Fruit fly (Drosophila melanogaster) whole organism, embryonic: ENCODE results near the gene NdufA3.
A peak's percentile ranks its signal among the peaks of the same experiment; 100 is the strongest.

ENCODE experiments used
- Atf3 ChIP-seq: fragments of 200-800 bp; sonication (Bioruptor generic); optimal IDR thresholded peaks from 3 replicates; lab custom pipeline; 2016; ENCODE audit warnings: missing biosample characterization, missing genetic modification characterization
- CG12769 ChIP-seq: fragments of 200-800 bp; sonication (Bioruptor generic); optimal IDR thresholded peaks from 2 replicates; lab custom pipeline; 2019; ENCODE audit warnings: missing biosample characterization, mild to moderate bottlenecking, missing genetic modification characterization, moderate library complexity
- CG14667 ChIP-seq: fragments of 200-800 bp; sonication (Bioruptor generic); IDR thresholded peaks from 2 replicates; pipeline ENCODE4 v1.3.6; 2022; ENCODE audit warnings: missing biosample characterization, missing genetic modification characterization
- CG1529 ChIP-seq: fragments of 200-800 bp; sonication (Bioruptor generic); optimal IDR thresholded peaks from 3 replicates; lab custom pipeline; 2018; ENCODE audit warnings: missing biosample characterization, missing genetic modification characterization
- CG15514 ChIP-seq: fragments of 200-800 bp; sonication (Bioruptor generic); optimal IDR thresholded peaks from 3 replicates; lab custom pipeline; 2017; ENCODE audit warnings: missing biosample characterization, missing genetic modification characterization, mild to moderate bottlenecking, moderate library complexity, missing genetic modification reagents
- CG17186 ChIP-seq: fragments of 200-800 bp; sonication (Bioruptor generic); optimal IDR thresholded peaks from 3 replicates; lab custom pipeline; 2017; ENCODE audit warnings: missing biosample characterization, missing genetic modification reagents, missing genetic modification characterization
- CG2120 ChIP-seq: fragments of 200-800 bp; sonication (Bioruptor generic); optimal IDR thresholded peaks from 3 replicates; lab custom pipeline; 2016; ENCODE audit warnings: missing biosample characterization, missing genetic modification characterization
- CG30403 ChIP-seq: fragments of 200-800 bp; sonication (Bioruptor generic); optimal IDR thresholded peaks from 3 replicates; lab custom pipeline; 2016; ENCODE audit warnings: missing biosample characterization, missing genetic modification characterization
- CG31388 ChIP-seq: fragments of 200-800 bp; sonication (Bioruptor generic); optimal IDR thresholded peaks from 2 replicates; lab custom pipeline; 2016; ENCODE audit warnings: missing biosample characterization, missing genetic modification characterization
- CG5245 ChIP-seq: fragments of 200-800 bp; sonication (Bioruptor generic); optimal IDR thresholded peaks from 3 replicates; lab custom pipeline; 2016; ENCODE audit warnings: missing biosample characterization, missing genetic modification characterization
- CG6654 ChIP-seq: fragments of 200-800 bp; sonication (Bioruptor generic); optimal IDR thresholded peaks from 2 replicates; lab custom pipeline; 2017; ENCODE audit warnings: missing biosample characterization, mild to moderate bottlenecking, missing genetic modification characterization
- CG6791 ChIP-seq: fragments of 200-800 bp; sonication (Bioruptor generic); IDR thresholded peaks from 3 replicates; pipeline ENCODE4 v1.3.6; 2022; ENCODE audit warnings: missing biosample characterization, missing genetic modification characterization; ENCODE audit not compliant: partially characterized antibody
- CG7963 ChIP-seq: fragments of 200-800 bp; sonication (Bioruptor generic); IDR thresholded peaks from 3 replicates; pipeline ENCODE4 v1.3.6; 2022; ENCODE audit warnings: missing biosample characterization, missing genetic modification characterization; ENCODE audit not compliant: partially characterized antibody
- Chrac-16 ChIP-seq: fragments of 200-800 bp; sonication (Bioruptor generic); optimal IDR thresholded peaks from 3 replicates; lab custom pipeline; 2016; ENCODE audit warnings: missing biosample characterization, missing genetic modification characterization
- Dp ChIP-seq: fragments of 200-800 bp; sonication (Bioruptor generic); optimal IDR thresholded peaks from 2 replicates; lab custom pipeline; 2018; ENCODE audit warnings: missing biosample characterization, mild to moderate bottlenecking, missing genetic modification characterization, moderate library complexity
- Drgx ChIP-seq: fragments of 200-800 bp; sonication (Bioruptor generic); IDR thresholded peaks from 2 replicates; pipeline ENCODE4 v1.3.6; 2022; ENCODE audit warnings: missing biosample characterization, missing genetic modification characterization
- E2f2 ChIP-seq: fragments of 200-800 bp; sonication (Bioruptor generic); IDR thresholded peaks from 2 replicates; pipeline ENCODE4 v1.3.6; 2022; ENCODE audit warnings: missing biosample characterization, missing genetic modification characterization
- Ets65A ChIP-seq: fragments of 200-800 bp; sonication (Bioruptor generic); peaks from one replicate; lab custom pipeline; 2016; ENCODE audit warnings: missing biosample characterization, missing genetic modification characterization
- Hand ChIP-seq: fragments of 200-800 bp; sonication (Bioruptor generic); optimal IDR thresholded peaks from 2 replicates; lab custom pipeline; 2017; ENCODE audit warnings: mild to moderate bottlenecking, missing biosample characterization, missing genetic modification reagents, missing genetic modification characterization
- Lpt ChIP-seq: fragments of >200 bp; optimal IDR thresholded peaks from 2 replicates; lab custom pipeline; 2018; ENCODE audit warnings: missing biosample characterization, missing genetic modification characterization
- MBD-R2 ChIP-seq: fragments of 200-800 bp; sonication (Bioruptor generic); IDR thresholded peaks from 2 replicates; pipeline ENCODE4 v1.3.6; 2022; ENCODE audit warnings: missing biosample characterization, missing genetic modification characterization
- MESR4 ChIP-seq: fragments of 200-800 bp; sonication (Bioruptor generic); optimal IDR thresholded peaks from 2 replicates; lab custom pipeline; 2018; ENCODE audit warnings: missing biosample characterization, mild to moderate bottlenecking, missing genetic modification characterization, moderate library complexity
- Mrtf ChIP-seq: fragments of 200-800 bp; sonication (Bioruptor generic); IDR thresholded peaks from 3 replicates; pipeline ENCODE4 v1.3.6; 2022; ENCODE audit warnings: missing biosample characterization, missing genetic modification characterization
- Myb ChIP-seq: fragments of 200-800 bp; sonication (Bioruptor generic); optimal IDR thresholded peaks from 2 replicates; lab custom pipeline; 2016; ENCODE audit warnings: missing biosample characterization, missing genetic modification characterization
- Side ChIP-seq: fragments of 200-800 bp; sonication (Bioruptor generic); optimal IDR thresholded peaks from 2 replicates; lab custom pipeline; 2016; ENCODE audit warnings: missing biosample characterization, missing genetic modification characterization
- Sox100B ChIP-seq: fragments of 200-800 bp; sonication (Bioruptor generic); optimal IDR thresholded peaks from 3 replicates; lab custom pipeline; 2018; ENCODE audit warnings: missing biosample characterization, mild to moderate bottlenecking, missing genetic modification characterization
- amos ChIP-seq: fragments of 200-800 bp; sonication (Bioruptor generic); IDR thresholded peaks from 2 replicates; pipeline ENCODE4 v1.3.6; 2022; ENCODE audit warnings: missing biosample characterization, missing genetic modification characterization; ENCODE audit not compliant: partially characterized antibody
- bigmax ChIP-seq: fragments of 200-800 bp; sonication (Bioruptor generic); optimal IDR thresholded peaks from 2 replicates; lab custom pipeline; 2018; ENCODE audit warnings: missing biosample characterization, mild to moderate bottlenecking, missing genetic modification characterization
- btn ChIP-seq: fragments of 200-800 bp; sonication (Bioruptor generic); optimal IDR thresholded peaks from 2 replicates; lab custom pipeline; 2016; ENCODE audit warnings: missing biosample characterization, missing genetic modification characterization
- crc ChIP-seq: fragments of 200-800 bp; sonication (Bioruptor generic); optimal IDR thresholded peaks from 2 replicates; lab custom pipeline; 2016; ENCODE audit warnings: missing biosample characterization, missing genetic modification characterization
- dati ChIP-seq: fragments of 200-800 bp; sonication (Bioruptor generic); IDR thresholded peaks from 2 replicates; pipeline ENCODE4 v1.3.6; 2022; ENCODE audit warnings: missing biosample characterization, missing genetic modification characterization
- dmrt11E ChIP-seq: fragments of 200-800 bp; sonication (Bioruptor generic); optimal IDR thresholded peaks from 3 replicates; lab custom pipeline; 2018; ENCODE audit warnings: missing biosample characterization, mild to moderate bottlenecking, missing genetic modification characterization, moderate library complexity
- en ChIP-seq: fragments of 200-800 bp; sonication (Bioruptor generic); optimal IDR thresholded peaks from 2 replicates; lab custom pipeline; 2016; ENCODE audit warnings: missing biosample characterization, missing genetic modification characterization
- grau ChIP-seq: fragments of 200-800 bp; optimal IDR thresholded peaks from 3 replicates; lab custom pipeline; 2019; ENCODE audit warnings: missing biosample characterization, mild to moderate bottlenecking, missing genetic modification characterization, moderate library complexity
- lola ChIP-seq, 3 experiments: fragments of >200 bp in 2 of 3; fragments of 200-800 bp in 1 of 3; sonication (Bioruptor generic) in 1 of 3; optimal IDR thresholded peaks; 2 replicates each; lab custom pipeline; 2017 to 2019; ENCODE audit warnings: missing biosample characterization in 3 of 3, missing genetic modification characterization in 3 of 3, mild to moderate bottlenecking in 1 of 3, moderate library complexity in 1 of 3
- pzg ChIP-seq: fragments of 200-800 bp; sonication (Bioruptor generic); optimal IDR thresholded peaks from 3 replicates; lab custom pipeline; 2018; ENCODE audit warnings: missing biosample characterization, mild to moderate bottlenecking, missing genetic modification characterization, moderate library complexity
- ranshi ChIP-seq: fragments of 200-800 bp; sonication (Bioruptor generic); IDR thresholded peaks from 2 replicates; pipeline ENCODE4 v1.3.6; 2022; ENCODE audit warnings: missing biosample characterization, missing genetic modification characterization
- rib ChIP-seq: fragments of 200-800 bp; sonication (Bioruptor generic); IDR thresholded peaks from 2 replicates; pipeline ENCODE4 v1.3.6; 2022; ENCODE audit warnings: missing biosample characterization, missing genetic modification characterization
- row ChIP-seq: fragments of 200-800 bp; sonication (Bioruptor generic); IDR thresholded peaks from 3 replicates; pipeline ENCODE4 v1.3.6; 2022; ENCODE audit warnings: missing biosample characterization, missing genetic modification characterization
- run ChIP-seq: fragments of 200-800 bp; sonication (Bioruptor generic); optimal IDR thresholded peaks from 3 replicates; lab custom pipeline; 2018; ENCODE audit warnings: missing biosample characterization, mild to moderate bottlenecking, missing genetic modification characterization
- salm ChIP-seq: fragments of 200-800 bp; sonication (Bioruptor generic); optimal IDR thresholded peaks from 2 replicates; lab custom pipeline; 2018; ENCODE audit warnings: missing biosample characterization, mild to moderate bottlenecking, missing genetic modification characterization
- sens ChIP-seq: fragments of 200-800 bp; sonication (Bioruptor generic); peaks from one replicate; lab custom pipeline; 2016; ENCODE audit warnings: missing biosample characterization, missing genetic modification characterization
- sim ChIP-seq: fragments of 200-800 bp; sonication (Bioruptor generic); IDR thresholded peaks from 2 replicates; pipeline ENCODE4 v1.3.6; 2022; ENCODE audit warnings: missing biosample characterization, missing genetic modification characterization
- sisA ChIP-seq: fragments of 200-800 bp; sonication (Bioruptor generic); IDR thresholded peaks from 2 replicates; pipeline ENCODE4 v1.3.6; 2022; ENCODE audit warnings: missing biosample characterization, missing genetic modification characterization
- slbo ChIP-seq: fragments of 200-800 bp; sonication (Bioruptor generic); IDR thresholded peaks from 2 replicates; pipeline ENCODE4 v1.3.6; 2022; ENCODE audit warnings: missing biosample characterization, missing genetic modification characterization
- sna ChIP-seq: fragments of 200-800 bp; sonication (Bioruptor generic); IDR thresholded peaks from 2 replicates; pipeline ENCODE4 v1.3.6; 2022; ENCODE audit warnings: missing biosample characterization, missing genetic modification characterization; ENCODE audit not compliant: partially characterized antibody
- wdn ChIP-seq: fragments of 200-800 bp; sonication (Bioruptor generic); IDR thresholded peaks from 2 replicates; pipeline ENCODE4 v1.3.6; 2022; ENCODE audit warnings: missing biosample characterization, missing genetic modification characterization

Gene NdufA3

dm6 chrX:9193604-9194003 lies 33.8 kb upstream of the NdufA3 start, which contains the start of gene CG12106 (continued):
- no peak for TF ChIP-seq CG5245 (GFP tag; lab: Kevin White, UChicago)
- TF ChIP-seq dmrt11E (tag; lab: Kevin White, UChicago) = peak; percentile 9
- peak; percentile 59 for TF ChIP-seq sens
- no peak for TF ChIP-seq dati (GFP tag; lab: Robert Waterston, UW)
- no peak for TF ChIP-seq wdn (GFP tag; lab: Robert Waterston, UW)
- peak in 1 of 3 experiments; percentile 27 for TF ChIP-seq lola (GFP tag; optimal IDR thresholded peaks at IDR 0.05; lab: Kevin White, UChicago)
- no peak for TF ChIP-seq CG14667 (GFP tag; lab: Robert Waterston, UW)
- no peak for TF ChIP-seq CG6654 (GFP tag; lab: Kevin White, UChicago)
- no peak for TF ChIP-seq salm (tag; lab: Kevin White, UChicago)
- no peak for TF ChIP-seq sna (GFP tag; lab: Robert Waterston, UW)
- TF ChIP-seq CG12769 (tag; lab: Kevin White, UChicago) = no peak
- peak; percentile 72 for TF ChIP-seq slbo (GFP tag; lab: Robert Waterston, UW)
- peak; percentile 74 for TF ChIP-seq CG2120 (GFP tag; lab: Kevin White, UChicago)
- no peak for TF ChIP-seq en
- peak; percentile 14 for TF ChIP-seq crc (GFP tag; lab: Kevin White, UChicago)
- no peak for TF ChIP-seq Side (GFP tag; lab: Kevin White, UChicago)
- TF ChIP-seq Chrac-16 = peak; percentile 44
- TF ChIP-seq bigmax (GFP tag; lab: Kevin White, UChicago) = no peak
- no peak for TF ChIP-seq Lpt (GFP tag; lab: Kevin White, UChicago)
- no peak for TF ChIP-seq Hand
- no peak for TF ChIP-seq CG6791
- no peak for TF ChIP-seq sisA (GFP tag; lab: Robert Waterston, UW)
- peak; percentile 57 for TF ChIP-seq CG30403 (GFP tag; lab: Kevin White, UChicago)
- no peak for TF ChIP-seq Atf3
- no peak for TF ChIP-seq run (tag; lab: Kevin White, UChicago)
- TF ChIP-seq CG7963 (GFP tag; lab: Robert Waterston, UW) = no peak
- no peak for TF ChIP-seq CG1529 (GFP tag; lab: Kevin White, UChicago)
- TF ChIP-seq rib (GFP tag; lab: Robert Waterston, UW) = no peak
- TF ChIP-seq Drgx (GFP tag; lab: Robert Waterston, UW) = no peak; the same call in 1 of the 2 replicates
- no peak for TF ChIP-seq amos
- TF ChIP-seq Mrtf (GFP tag; lab: Robert Waterston, UW) = peak; percentile 24; the same call in 1 of the 3 replicates

DNA sequence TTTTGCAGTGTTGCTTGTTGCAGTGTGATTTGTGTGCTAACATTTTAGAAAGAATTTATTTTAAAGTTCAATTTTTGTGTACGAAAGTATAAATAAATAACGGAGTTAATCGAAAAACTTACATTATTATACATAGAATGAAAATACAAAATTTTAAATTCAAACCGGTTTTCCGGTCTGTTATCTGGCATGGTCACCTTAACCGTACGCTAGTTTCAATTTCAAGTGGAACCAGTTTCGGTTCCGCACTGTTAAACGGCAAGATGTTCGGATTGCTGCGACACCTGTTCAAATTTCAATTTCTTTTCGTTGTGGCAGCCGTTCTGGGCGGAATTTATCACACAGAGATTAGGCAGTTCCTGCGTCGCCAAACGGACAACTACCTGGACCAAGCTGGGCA lies 32.6 kb upstream of the NdufA3 start, which contains the start of gene CG12056:
TSS of gene CG12056 (plus strand) at position 241 of the 400 bp plus-strand sequence.
- TF ChIP-seq Sox100B (GFP tag; lab: Kevin White, UChicago) (no peak), ranshi (GFP tag; lab: Robert Waterston, UW) (peak; percentile 57; the same call in 1 of the 2 replicates), CG31388 (GFP tag; lab: Kevin White, UChicago) (no peak), grau (tag; lab: Kevin White, UChicago) (peak; percentile 22), sim (GFP tag; lab: Robert Waterston, UW) (no peak), btn (GFP tag; lab: Kevin White, UChicago) (no peak), MESR4 (GFP tag; lab: Kevin White, UChicago) (peak; percentile 31), pzg (GFP tag; lab: Kevin White, UChicago) (peak; percentile 23), Ets65A (GFP tag; lab: Kevin White, UChicago) (peak; percentile 20), CG15514 (GFP tag; lab: Kevin White, UChicago) (peak; percentile 98), MBD-R2 (GFP tag; lab: Robert Waterston, UW) (peak; percentile 55), row (GFP tag; lab: Robert Waterston, UW) (peak; percentile 12; the same call in 1 of the 3 replicates), Myb (GFP tag; lab: Kevin White, UChicago) (peak; percentile 62), Dp (GFP tag; lab: Kevin White, UChicago) (peak; percentile 56), E2f2 (GFP tag; lab: Robert Waterston, UW) (peak; percentile 61), CG17186 (GFP tag; lab: Kevin White, UChicago) (peak; percentile 91)
